Fruit fly (Drosophila melanogaster) whole organism, embryonic: ENCODE data around the gene Jon25Bi.

Source experiments
- ATbp ChIP-seq: fragments of 200-800 bp; sonication (Bioruptor generic); optimal IDR thresholded peaks from 2 replicates; lab custom pipeline; 2017; ENCODE audit warnings: missing biosample characterization, mild to moderate bottlenecking, missing genetic modification characterization, missing genetic modification reagents
- Atf3 ChIP-seq: fragments of 200-800 bp; sonication (Bioruptor generic); optimal IDR thresholded peaks from 3 replicates; lab custom pipeline; 2016; ENCODE audit warnings: missing biosample characterization, missing genetic modification characterization
- CG10147 ChIP-seq: fragments of 200-800 bp; sonication (Bioruptor generic); optimal IDR thresholded peaks from 2 replicates; lab custom pipeline; 2019; ENCODE audit warnings: missing biosample characterization, mild to moderate bottlenecking, missing genetic modification characterization, moderate library complexity
- CG10959 ChIP-seq: fragments of 200-800 bp; sonication (Bioruptor generic); IDR thresholded peaks from 2 replicates; pipeline ENCODE4 v1.3.6; 2022; ENCODE audit warnings: missing biosample characterization, missing genetic modification characterization
- CG10979 ChIP-seq: fragments of 200-800 bp; sonication (Bioruptor generic); optimal IDR thresholded peaks from 2 replicates; lab custom pipeline; 2018; ENCODE audit warnings: missing biosample characterization, mild to moderate bottlenecking, missing genetic modification characterization, moderate library complexity
- CG11695 ChIP-seq: fragments of 200-800 bp; sonication (Bioruptor generic); IDR thresholded peaks from 3 replicates; pipeline ENCODE4 v1.3.6; 2022; ENCODE audit warnings: missing biosample characterization, missing genetic modification characterization
- CG1233 ChIP-seq: fragments of 200-800 bp; sonication (Bioruptor generic); optimal IDR thresholded peaks from 4 replicates; lab custom pipeline; 2018; ENCODE audit warnings: missing biosample characterization, mild to moderate bottlenecking, missing genetic modification characterization
- CG13424 ChIP-seq: fragments of 200-800 bp; sonication (Bioruptor generic); optimal IDR thresholded peaks from 2 replicates; lab custom pipeline; 2019; ENCODE audit warnings: missing biosample characterization, mild to moderate bottlenecking, missing genetic modification characterization, moderate library complexity
- CG1647 ChIP-seq: fragments of 200-800 bp; sonication (Bioruptor generic); optimal IDR thresholded peaks from 3 replicates; lab custom pipeline; 2016; ENCODE audit warnings: missing biosample characterization, missing genetic modification characterization
- CG16863 ChIP-seq: fragments of 200-800 bp; sonication (Bioruptor generic); optimal IDR thresholded peaks from 3 replicates; lab custom pipeline; 2016; ENCODE audit warnings: missing biosample characterization, missing genetic modification characterization
- CG17186 ChIP-seq: fragments of 200-800 bp; sonication (Bioruptor generic); optimal IDR thresholded peaks from 3 replicates; lab custom pipeline; 2017; ENCODE audit warnings: missing biosample characterization, missing genetic modification reagents, missing genetic modification characterization
- CG17361 ChIP-seq: fragments of 200-800 bp; sonication (Bioruptor generic); IDR thresholded peaks from 3 replicates; pipeline ENCODE4 v1.3.6; 2022; ENCODE audit warnings: missing biosample characterization, missing genetic modification characterization
- CG17385 ChIP-seq: fragments of 200-800 bp; sonication (Bioruptor generic); optimal IDR thresholded peaks from 3 replicates; lab custom pipeline; 2018; ENCODE audit warnings: missing biosample characterization, mild to moderate bottlenecking, missing genetic modification characterization
- CG17829 ChIP-seq: fragments of 200-800 bp; optimal IDR thresholded peaks from 2 replicates; lab custom pipeline; 2019; ENCODE audit warnings: missing biosample characterization, mild to moderate bottlenecking, missing genetic modification characterization, moderate library complexity
- CG2116 ChIP-seq: fragments of 200-800 bp; sonication (Bioruptor generic); optimal IDR thresholded peaks from 3 replicates; lab custom pipeline; 2018; ENCODE audit warnings: missing biosample characterization, mild to moderate bottlenecking, missing genetic modification characterization
- CG31224 ChIP-seq: fragments of 200-800 bp; sonication (Bioruptor generic); IDR thresholded peaks from 2 replicates; pipeline ENCODE4 v1.3.6; 2022; ENCODE audit warnings: missing biosample characterization, missing genetic modification characterization
- CG33557 ChIP-seq: fragments of 200-800 bp; sonication (Bioruptor generic); optimal IDR thresholded peaks from 2 replicates; lab custom pipeline; 2019; ENCODE audit warnings: missing biosample characterization, mild to moderate bottlenecking, missing genetic modification characterization, moderate library complexity
- CG3995 ChIP-seq: fragments of 200-800 bp; sonication (Bioruptor generic); optimal IDR thresholded peaks from 3 replicates; lab custom pipeline; 2016; ENCODE audit warnings: missing biosample characterization, missing genetic modification characterization
- CG6175 ChIP-seq: fragments of 200-800 bp; sonication (Bioruptor generic); IDR thresholded peaks from 3 replicates; pipeline ENCODE4 v1.3.6; 2022; ENCODE audit warnings: missing biosample characterization, missing genetic modification characterization
- CG7556 ChIP-seq: fragments of 200-800 bp; sonication (Bioruptor generic); optimal IDR thresholded peaks from 2 replicates; lab custom pipeline; 2017; ENCODE audit warnings: missing biosample characterization, mild to moderate bottlenecking, missing genetic modification characterization
- CG8281 ChIP-seq: fragments of 200-800 bp; sonication (Bioruptor generic); optimal IDR thresholded peaks from 2 replicates; lab custom pipeline; 2018; ENCODE audit warnings: missing biosample characterization, mild to moderate bottlenecking, missing genetic modification characterization, moderate library complexity
- CG8478 ChIP-seq: fragments of >200 bp; optimal IDR thresholded peaks from 2 replicates; lab custom pipeline; 2018
- CG8944 ChIP-seq: fragments of 200-800 bp; sonication (Bioruptor generic); optimal IDR thresholded peaks from 3 replicates; lab custom pipeline; 2016; ENCODE audit warnings: missing biosample characterization, missing genetic modification characterization
- CG9876 ChIP-seq: fragments of 200-800 bp; sonication (Bioruptor generic); optimal IDR thresholded peaks from 2 replicates; lab custom pipeline; 2016; ENCODE audit warnings: missing biosample characterization, missing genetic modification characterization
- CoRest ChIP-seq: fragments of 200-800 bp; sonication (Bioruptor generic); optimal IDR thresholded peaks from 3 replicates; lab custom pipeline; 2018; ENCODE audit warnings: missing biosample characterization, mild to moderate bottlenecking, missing genetic modification characterization, moderate library complexity
- D ChIP-seq, 2 experiments: fragments of 200-800 bp in 1 of 2; fragments of >200 bp in 1 of 2; sonication (Bioruptor generic) in 1 of 2; optimal IDR thresholded peaks; 2 replicates in 1 of 2; 3 replicates in 1 of 2; lab custom pipeline; 2017; ENCODE audit warnings: mild to moderate bottlenecking in 1 of 2, missing biosample characterization in 1 of 2, missing genetic modification characterization in 1 of 2, missing genetic modification reagents in 1 of 2
- Fer2 ChIP-seq: fragments of 200-800 bp; sonication (Bioruptor generic); optimal IDR thresholded peaks from 2 replicates; lab custom pipeline; 2018; ENCODE audit warnings: missing biosample characterization, mild to moderate bottlenecking, missing genetic modification characterization, moderate library complexity
- Fer3 ChIP-seq: fragments of 200-800 bp; sonication (Bioruptor generic); optimal IDR thresholded peaks from 2 replicates; lab custom pipeline; 2018; ENCODE audit warnings: missing biosample characterization, mild to moderate bottlenecking, missing genetic modification characterization, moderate library complexity
- GATAe ChIP-seq: fragments of 200-800 bp; sonication (Bioruptor generic); conservative IDR thresholded peaks from 2 replicates; pipeline ENCODE4 v1.3.6; 2022; ENCODE audit warnings: missing biosample characterization, missing genetic modification characterization
- MTF-1 ChIP-seq: fragments of 200-800 bp; sonication (Bioruptor generic); optimal IDR thresholded peaks from 2 replicates; lab custom pipeline; 2018; ENCODE audit warnings: missing biosample characterization, mild to moderate bottlenecking, missing genetic modification characterization, borderline replicate concordance
- Med ChIP-seq: fragments of 200-800 bp; sonication (Bioruptor generic); peaks from one replicate; lab custom pipeline; 2016; ENCODE audit warnings: missing biosample characterization, missing genetic modification characterization, mild to moderate bottlenecking, inconsistent platforms, moderate library complexity
- NK7.1 ChIP-seq: fragments of 200-800 bp; sonication (Bioruptor generic); optimal IDR thresholded peaks from 3 replicates; lab custom pipeline; 2016; ENCODE audit warnings: missing biosample characterization, missing genetic modification characterization
- ab ChIP-seq: fragments of 200-800 bp; sonication (Bioruptor generic); optimal IDR thresholded peaks from 2 replicates; lab custom pipeline; 2016; ENCODE audit warnings: missing biosample characterization, missing genetic modification characterization
- abd-A ChIP-seq: fragments of 200-800 bp; sonication (Bioruptor generic); optimal IDR thresholded peaks from 3 replicates; lab custom pipeline; 2019; ENCODE audit warnings: missing biosample characterization, mild to moderate bottlenecking, missing genetic modification characterization, moderate library complexity
- br ChIP-seq: fragments of >200 bp; optimal IDR thresholded peaks from 2 replicates; lab custom pipeline; 2017
- cad ChIP-seq: fragments of >200 bp; optimal IDR thresholded peaks from 2 replicates; lab custom pipeline; 2017; ENCODE audit warnings: missing biosample characterization, missing genetic modification characterization
- ems ChIP-seq: fragments of 200-800 bp; sonication (Bioruptor generic); optimal IDR thresholded peaks from 3 replicates; lab custom pipeline; 2016; ENCODE audit warnings: missing biosample characterization, missing genetic modification characterization
- fru ChIP-seq: fragments of >200 bp; optimal IDR thresholded peaks from 2 replicates; lab custom pipeline; 2017
- gcm2 ChIP-seq: fragments of 200-800 bp; sonication (Bioruptor generic); optimal IDR thresholded peaks from 2 replicates; lab custom pipeline; 2016; ENCODE audit warnings: missing biosample characterization, missing genetic modification characterization
- h ChIP-seq: fragments of >200 bp; optimal IDR thresholded peaks from 2 replicates; lab custom pipeline; 2017
- insv ChIP-seq, 2 experiments: fragments of 200-800 bp; sonication (Bioruptor generic); optimal IDR thresholded peaks; 3 replicates each; lab custom pipeline; 2016 to 2018; ENCODE audit warnings: missing biosample characterization in 2 of 2, missing genetic modification characterization in 2 of 2
- lola ChIP-seq, 3 experiments: fragments of >200 bp in 2 of 3; fragments of 200-800 bp in 1 of 3; sonication (Bioruptor generic) in 1 of 3; optimal IDR thresholded peaks; 2 replicates each; lab custom pipeline; 2017 to 2019; ENCODE audit warnings: missing biosample characterization in 3 of 3, missing genetic modification characterization in 3 of 3, mild to moderate bottlenecking in 1 of 3, moderate library complexity in 1 of 3
- onecut ChIP-seq: fragments of 200-800 bp; sonication (Bioruptor generic); IDR thresholded peaks from 2 replicates; pipeline ENCODE4 v1.3.6; 2022; ENCODE audit warnings: missing biosample characterization, missing genetic modification characterization
- pita ChIP-seq: fragments of 200-800 bp; sonication (Bioruptor generic); optimal IDR thresholded peaks from 2 replicates; lab custom pipeline; 2017; ENCODE audit warnings: missing biosample characterization, mild to moderate bottlenecking, missing genetic modification characterization
- tap ChIP-seq: fragments of 200-800 bp; optimal IDR thresholded peaks from 3 replicates; lab custom pipeline; 2019; ENCODE audit warnings: missing biosample characterization, mild to moderate bottlenecking, missing genetic modification characterization, moderate library complexity
- tgo ChIP-seq: fragments of 200-800 bp; sonication (Bioruptor generic); IDR thresholded peaks from 3 replicates; pipeline ENCODE4 v1.3.6; 2022; ENCODE audit warnings: missing biosample characterization, missing genetic modification characterization
- ttk ChIP-seq: fragments of 200-800 bp; sonication (Bioruptor generic); IDR thresholded peaks from 2 replicates; pipeline ENCODE4 v2.1.2; 2022; ENCODE audit warnings: missing biosample characterization, missing genetic modification characterization
- tx ChIP-seq: fragments of 200-800 bp; sonication (Bioruptor generic); optimal IDR thresholded peaks from 2 replicates; lab custom pipeline; 2016; ENCODE audit warnings: missing biosample characterization, missing genetic modification characterization
- z ChIP-seq: fragments of 200-800 bp; sonication (Bioruptor generic); IDR thresholded peaks from 3 replicates; pipeline ENCODE4 v1.3.6; 2022; ENCODE audit warnings: missing biosample characterization, missing genetic modification characterization
- zen2 ChIP-seq: fragments of 200-800 bp; sonication (Bioruptor generic); IDR thresholded peaks from 3 replicates; pipeline ENCODE4 v1.3.6; 2022; ENCODE audit warnings: missing biosample characterization, missing genetic modification characterization; ENCODE audit not compliant: partially characterized antibody
- zf30C ChIP-seq: fragments of 200-800 bp; sonication (Bioruptor generic); optimal IDR thresholded peaks from 3 replicates; lab custom pipeline; 2018; ENCODE audit warnings: missing biosample characterization, mild to moderate bottlenecking, missing genetic modification characterization

Gene Jon25Bi

dm6 chr2L:4976988-4977551 is 22.1 kb upstream of the Jon25Bi start, which contains the start of the genes Gmd and CG3792 (continued):
- TF ChIP-seq fru (lab: Kevin White, UChicago) (no peak), ttk (GFP tag; lab: Robert Waterston, UW) (peak; percentile 92), h (lab: Kevin White, UChicago) (no peak), ATbp (GFP tag; lab: Kevin White, UChicago) (no peak), CG33557 (GFP tag; lab: Kevin White, UChicago) (peak; percentile 82), tx (GFP tag; lab: Kevin White, UChicago) (peak; percentile 94), CG8478 (lab: Kevin White, UChicago) (no peak), insv (GFP tag; optimal IDR thresholded peaks at IDR 0.05; lab: Kevin White, UChicago) (peak in 1 of 2 experiments; percentile 77), CG17829 (peak; percentile 95), CG1233 (peak; percentile 94), abd-A (no peak), CG7556 (peak; percentile 96), Med (GFP tag; lab: Kevin White, UChicago) (peak; percentile 98), CG17361 (peak; percentile 98), Atf3 (GFP tag; lab: Kevin White, UChicago) (peak; percentile 89), NK7.1 (GFP tag; lab: Kevin White, UChicago) (peak; percentile 81), cad (GFP tag; lab: Kevin White, UChicago) (no peak), CG1647 (GFP tag; lab: Kevin White, UChicago) (peak; percentile 90), ems (peak; percentile 91), D (optimal IDR thresholded peaks at IDR 0.05; lab: Kevin White, UChicago) (no peak), D (GFP tag; optimal IDR thresholded peaks at IDR 0.05; lab: Kevin White, UChicago) (peak; percentile 90), CG6175 (peak; percentile 88), pita (GFP tag; lab: Kevin White, UChicago) (no peak), CG31224 (GFP tag; lab: Robert Waterston, UW) (peak; percentile 93), CG10147 (GFP tag; lab: Kevin White, UChicago) (peak; percentile 94), tgo (GFP tag; lab: Robert Waterston, UW) (peak; percentile 97), CoRest (tag; lab: Kevin White, UChicago) (peak; percentile 97), CG8281 (tag; lab: Kevin White, UChicago) (no peak), zf30C (GFP tag; lab: Kevin White, UChicago) (peak; percentile 2), CG13424 (tag; lab: Kevin White, UChicago) (peak; percentile 88), CG17186 (GFP tag; lab: Kevin White, UChicago) (peak; percentile 63), Fer2 (tag; lab: Kevin White, UChicago) (peak; percentile 92), CG17385 (GFP tag; lab: Kevin White, UChicago) (peak; percentile 85), tap (tag; lab: Kevin White, UChicago) (peak; percentile 88), GATAe (GFP tag; lab: Robert Waterston, UW) (peak; percentile 90), onecut (GFP tag; lab: Robert Waterston, UW) (peak; percentile 89), MTF-1 (peak; percentile 89), Fer3 (peak; percentile 96), CG8944 (GFP tag; lab: Kevin White, UChicago) (peak; percentile 94), z (peak; percentile 35; the same call in 1 of the 3 replicates), gcm2 (GFP tag; lab: Kevin White, UChicago) (peak; percentile 90), CG11695 (peak; percentile 96), CG10979 (peak; percentile 92), lola (GFP tag; optimal IDR thresholded peaks at IDR 0.05; lab: Kevin White, UChicago) (peak in 1 of 3 experiments; percentile 97), CG2116 (GFP tag; lab: Kevin White, UChicago) (peak; percentile 92), zen2 (peak; percentile 72; the same call in 2 of the 3 replicates), ab (GFP tag; lab: Kevin White, UChicago) (peak; percentile 84), CG3995 (GFP tag; lab: Kevin White, UChicago) (peak; percentile 85), CG16863 (GFP tag; lab: Kevin White, UChicago) (peak; percentile 95), CG9876 (GFP tag; lab: Kevin White, UChicago) (peak; percentile 75), CG10959 (peak; percentile 95), br (lab: Kevin White, UChicago) (no peak)
